Worm (Caenorhabditis elegans) whole organism, midembryonic: ENCODE results near the gene F15H10.10.

Source experiments
- T22C8.4 ChIP-seq: fragments of 200-800 bp; sonication (Bioruptor generic); IDR thresholded peaks from 2 replicates; pipeline ENCODE4 v1.3.6; 2022; ENCODE audit warnings: missing genetic modification characterization, missing compliant biosample characterization
- cog-1 ChIP-seq: sonication (generic microtip); optimal IDR thresholded peaks from 2 replicates; lab custom pipeline; 2016; ENCODE audit warnings: missing genetic modification characterization, missing compliant biosample characterization
- flt-1 ChIP-seq: fragments of 200-800 bp; sonication (Bioruptor generic); IDR thresholded peaks from 2 replicates; pipeline ENCODE4 v1.3.6; 2022; ENCODE audit warnings: missing genetic modification characterization, missing compliant biosample characterization
- klf-2 ChIP-seq: fragments of 200-800 bp; sonication (Bioruptor generic); conservative IDR thresholded peaks from 2 replicates; pipeline ENCODE4 v1.3.6; 2022; ENCODE audit warnings: missing genetic modification reagents, missing genetic modification characterization, missing compliant biosample characterization
- med-1 ChIP-seq: sonication (generic microtip); optimal IDR thresholded peaks from 2 replicates; lab custom pipeline; 2017; ENCODE audit warnings: missing genetic modification characterization, mild to moderate bottlenecking, missing compliant biosample characterization, antibody characterized with exemption, missing genetic modification reagents; ENCODE audit not compliant: insufficient read depth
- ref-1 ChIP-seq: fragments of 200-800 bp; sonication (Bioruptor generic); conservative IDR thresholded peaks from 2 replicates; pipeline ENCODE4 v1.3.6; 2022; ENCODE audit warnings: missing genetic modification reagents, missing genetic modification characterization, missing compliant biosample characterization
- tab-1 ChIP-seq: fragments of 200-800 bp; sonication (Bioruptor generic); IDR thresholded peaks from 2 replicates; pipeline ENCODE4 v1.3.6; 2022; ENCODE audit warnings: missing genetic modification characterization, missing compliant biosample characterization
- ztf-23 ChIP-seq: fragments of 200-800 bp; sonication (Bioruptor generic); IDR thresholded peaks from 2 replicates; pipeline ENCODE4 v1.3.6; 2022; ENCODE audit warnings: missing genetic modification reagents, missing genetic modification characterization, missing compliant biosample characterization
- ztf-29 ChIP-seq: fragments of 200-800 bp; sonication (Bioruptor generic); IDR thresholded peaks from 2 replicates; pipeline ENCODE4 v1.3.6; 2022; ENCODE audit warnings: missing genetic modification reagents, missing genetic modification characterization, missing compliant biosample characterization

The F15H10.10 gene

DNA sequence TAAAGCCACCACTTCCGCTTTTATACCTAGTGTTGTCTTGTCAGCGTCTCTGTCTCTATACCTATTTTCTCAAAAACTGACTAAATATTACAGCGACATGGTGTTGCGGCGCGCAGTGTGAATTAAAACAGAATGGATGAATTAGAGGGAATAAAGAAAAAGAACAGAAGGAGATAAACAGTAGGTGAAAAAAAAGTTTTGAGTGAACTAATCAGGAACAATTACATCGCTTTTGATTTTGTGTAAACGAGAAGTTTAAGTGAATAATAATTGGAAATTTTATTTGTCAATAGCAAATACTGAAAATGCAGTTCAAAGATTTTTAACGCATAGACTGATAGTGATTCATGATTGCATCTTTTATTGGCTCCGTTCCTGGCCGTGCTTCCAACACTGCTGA is 8.3 kb upstream of the F15H10.10 start, which contains the start of gene col-12:
TSS of gene col-12 (minus strand) at position 101 of the 400 bp plus-strand sequence.
- TF ChIP-seq flt-1 (GFP tag; lab: Robert Waterston, UW) = no peak
- TF ChIP-seq med-1 (GFP tag; lab: Kevin White, UChicago) = no peak
- no peak for TF ChIP-seq ztf-29 (GFP tag; lab: Robert Waterston, UW)
- no peak for TF ChIP-seq ref-1 (GFP tag; lab: Robert Waterston, UW)
- TF ChIP-seq klf-2 (GFP tag; lab: Robert Waterston, UW) = no peak
- no peak for TF ChIP-seq cog-1 (tag; lab: Kevin White, UChicago)
- no peak for TF ChIP-seq ztf-23 (GFP tag; lab: Robert Waterston, UW)
- no peak for TF ChIP-seq tab-1 (GFP tag; lab: Robert Waterston, UW)
- TF ChIP-seq T22C8.4 (GFP tag; lab: Robert Waterston, UW) = no peak

DNA sequence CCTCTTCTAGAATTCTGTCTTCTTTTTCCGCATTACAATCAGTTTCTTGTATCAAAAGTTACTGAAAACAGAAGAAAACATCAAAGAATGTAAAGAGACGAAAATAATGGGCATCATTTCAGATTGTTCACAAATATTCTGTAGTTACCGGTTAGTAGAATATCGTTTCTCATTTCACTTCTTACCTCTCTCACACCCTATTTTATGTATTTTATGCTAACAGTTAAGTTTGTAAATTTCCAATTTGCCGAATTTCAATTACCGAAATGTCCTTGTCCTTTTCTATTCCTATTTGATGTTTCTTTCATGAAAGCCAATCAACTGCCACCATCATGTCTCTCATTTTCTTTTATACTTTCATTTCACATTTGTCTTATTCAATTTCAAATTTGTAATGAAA is 6.7 kb upstream of the F15H10.10 start:
- TF ChIP-seq T22C8.4 (GFP tag; lab: Robert Waterston, UW) (no peak), med-1 (GFP tag; lab: Kevin White, UChicago) (no peak), flt-1 (GFP tag; lab: Robert Waterston, UW) (no peak), klf-2 (GFP tag; lab: Robert Waterston, UW) (no peak), ztf-29 (GFP tag; lab: Robert Waterston, UW) (no peak), tab-1 (GFP tag; lab: Robert Waterston, UW) (no peak), cog-1 (tag; lab: Kevin White, UChicago) (no peak), ref-1 (GFP tag; lab: Robert Waterston, UW) (no peak), ztf-23 (GFP tag; lab: Robert Waterston, UW) (no peak)

DNA sequence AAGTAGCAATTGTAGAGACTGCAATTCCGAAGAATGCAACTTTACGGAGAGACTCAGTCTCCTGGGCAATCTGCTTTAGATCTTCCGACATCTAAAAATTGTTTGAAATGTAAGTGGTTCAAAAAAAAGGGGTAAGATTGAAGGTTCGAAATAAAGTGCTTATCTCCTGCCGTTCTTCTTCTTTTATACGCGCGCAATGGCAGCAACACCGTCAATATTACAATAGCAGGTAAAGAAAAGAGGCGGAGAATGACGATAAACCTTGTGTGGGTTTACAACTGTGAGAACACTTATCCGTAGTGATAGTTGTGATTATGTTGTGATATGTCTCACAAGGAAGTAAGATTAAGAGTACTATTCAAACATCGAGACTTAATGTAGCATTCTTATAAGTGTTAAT is 5.0 kb upstream of the F15H10.10 start, which contains the start of gene col-13:
TSS of gene col-13 (minus strand) at position 101 of the 400 bp plus-strand sequence.
- TF ChIP-seq klf-2 (GFP tag; lab: Robert Waterston, UW) = no peak
- no peak for TF ChIP-seq T22C8.4 (GFP tag; lab: Robert Waterston, UW)
- no peak for TF ChIP-seq cog-1 (tag; lab: Kevin White, UChicago)
- no peak for TF ChIP-seq tab-1 (GFP tag; lab: Robert Waterston, UW)

ce11 chrV:10418961-10419360 is 2.1 kb upstream of the F15H10.10 start, which contains the start of gene F15H10.5:
Gene F15H10.5 (minus strand): TSS chrV:10419061.
- TF ChIP-seq klf-2 (GFP tag; lab: Robert Waterston, UW) (no peak), ztf-29 (GFP tag; lab: Robert Waterston, UW) (no peak), med-1 (GFP tag; lab: Kevin White, UChicago) (no peak), T22C8.4 (GFP tag; lab: Robert Waterston, UW) (no peak), flt-1 (GFP tag; lab: Robert Waterston, UW) (no peak), tab-1 (GFP tag; lab: Robert Waterston, UW) (no peak)

ce11 chrV:10414610-10415009 is 2.2 kb downstream of the F15H10.10 start, which contains the start of gene F15H10.9:
Gene F15H10.9 (minus strand): TSS chrV:10414710.
- TF ChIP-seq ref-1 (GFP tag; lab: Robert Waterston, UW) (no peak), T22C8.4 (GFP tag; lab: Robert Waterston, UW) (no peak)

- TF ChIP-seq ref-1 (GFP tag; lab: Robert Waterston, UW) (no peak), med-1 (GFP tag; lab: Kevin White, UChicago) (no peak), flt-1 (GFP tag; lab: Robert Waterston, UW) (no peak)
These were observed 6.7 kb downstream of the F15H10.10 start, which contains the start of gene F15H10.12 for ce11 chrV:10410030-10410713. Gene F15H10.12 (minus strand): TSS chrV:10410080.

DNA sequence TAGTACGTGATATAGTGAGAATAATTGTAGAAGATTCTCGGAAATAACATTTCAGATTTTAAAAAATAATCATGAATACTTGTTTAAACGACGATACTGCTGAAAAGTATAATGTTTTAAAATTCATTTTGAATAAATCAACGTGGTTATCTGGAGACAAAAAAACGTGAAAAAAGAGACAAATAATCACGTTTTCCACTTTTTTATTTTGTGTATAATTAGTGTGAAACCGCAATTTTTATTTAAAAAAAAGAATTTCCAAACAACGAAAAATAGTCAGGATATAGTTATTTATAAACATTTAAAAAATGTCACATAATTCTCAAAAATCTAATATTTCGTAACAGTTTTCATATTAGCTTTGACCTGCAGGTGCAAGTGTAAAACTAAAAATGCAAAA is 10.5 kb downstream of the F15H10.10 start, which contains the start of gene F15H10.7:
TSS of gene F15H10.7 (minus strand) at position 101 of the 400 bp plus-strand sequence.
- TF ChIP-seq ztf-29 (GFP tag; lab: Robert Waterston, UW) = no peak
- TF ChIP-seq med-1 (GFP tag; lab: Kevin White, UChicago) = no peak
- no peak for TF ChIP-seq ztf-23 (GFP tag; lab: Robert Waterston, UW)
- no peak for TF ChIP-seq tab-1 (GFP tag; lab: Robert Waterston, UW)
- TF ChIP-seq cog-1 (tag; lab: Kevin White, UChicago) = no peak
- TF ChIP-seq ref-1 (GFP tag; lab: Robert Waterston, UW) = no peak
- TF ChIP-seq T22C8.4 (GFP tag; lab: Robert Waterston, UW) = no peak
- TF ChIP-seq klf-2 (GFP tag; lab: Robert Waterston, UW) = no peak
- no peak for TF ChIP-seq flt-1 (GFP tag; lab: Robert Waterston, UW)

- no peak for TF ChIP-seq ztf-23 (GFP tag; lab: Robert Waterston, UW)
- no peak for TF ChIP-seq flt-1 (GFP tag; lab: Robert Waterston, UW)
- no peak for TF ChIP-seq T22C8.4 (GFP tag; lab: Robert Waterston, UW)
- no peak for TF ChIP-seq ztf-29 (GFP tag; lab: Robert Waterston, UW)
- TF ChIP-seq tab-1 (GFP tag; lab: Robert Waterston, UW) = no peak
- TF ChIP-seq cog-1 (tag; lab: Kevin White, UChicago) = no peak
- TF ChIP-seq klf-2 (GFP tag; lab: Robert Waterston, UW) = no peak
- TF ChIP-seq med-1 (GFP tag; lab: Kevin White, UChicago) = no peak
- no peak for TF ChIP-seq ref-1 (GFP tag; lab: Robert Waterston, UW)
These were observed 12.1 kb downstream of the F15H10.10 start for ce11 chrV:10404701-10405100.

ce11 chrV:10402804-10403203 is 14.0 kb downstream of the F15H10.10 start, which contains the start of gene F15H10.8:
Gene F15H10.8 (minus strand): TSS chrV:10402904.
- TF ChIP-seq klf-2 (GFP tag; lab: Robert Waterston, UW) (no peak), T22C8.4 (GFP tag; lab: Robert Waterston, UW) (no peak), tab-1 (GFP tag; lab: Robert Waterston, UW) (no peak), ref-1 (GFP tag; lab: Robert Waterston, UW) (no peak)
